Worm (Caenorhabditis elegans) whole organism, young adult: ENCODE data around the gene nhr-201.

Experiments
- B0261.1 ChIP-seq: sonication (generic microtip); optimal IDR thresholded peaks from 2 replicates; lab custom pipeline; 2016; ENCODE audit warnings: mild to moderate bottlenecking, missing genetic modification characterization, moderate library complexity, missing compliant biosample characterization
- ama-1 ChIP-seq, 3 experiments: fragments of 150-350 bp in 1 of 3; sonication (generic microtip) in 2 of 3; optimal IDR thresholded peaks; 2 replicates each; lab custom pipeline; 2014 to 2018; ENCODE audit warnings: missing biosample characterization in 2 of 3, missing genetic modification characterization in 2 of 3, missing genetic modification reagents in 2 of 3
- ekl-4 ChIP-seq: fragments of 200-800 bp; sonication (Bioruptor generic); IDR thresholded peaks from 2 replicates; pipeline ENCODE4 v1.3.6; 2022; ENCODE audit warnings: missing genetic modification reagents, missing genetic modification characterization, missing compliant biosample characterization
- him-1 ChIP-seq: sonication (generic microtip); optimal IDR thresholded peaks from 2 replicates; lab custom pipeline; 2016; ENCODE audit warnings: missing genotype, missing genetic modification reagents, missing genetic modification characterization, missing compliant biosample characterization
- hlh-26 ChIP-seq: fragments of 200-800 bp; sonication (Bioruptor generic); conservative IDR thresholded peaks from 2 replicates; pipeline ENCODE4 v1.3.6; 2022; ENCODE audit warnings: missing genetic modification reagents, missing genetic modification characterization, missing compliant biosample characterization
- lsy-27 ChIP-seq: sonication (generic microtip); optimal IDR thresholded peaks from 2 replicates; lab custom pipeline; 2017; ENCODE audit warnings: missing genetic modification characterization, mild to moderate bottlenecking, missing compliant biosample characterization, antibody characterized with exemption, missing genotype, borderline replicate concordance; ENCODE audit not compliant: insufficient read depth
- snpc-4 ChIP-seq, 5 experiments: fragments of 150-350 bp in 1 of 5; sonication (generic microtip) in 4 of 5; optimal IDR thresholded peaks; 2 replicates each; lab custom pipeline; 2014 to 2018; ENCODE audit warnings: missing genetic modification characterization in 5 of 5, missing biosample characterization in 3 of 5, antibody characterized with exemption in 2 of 5, mild to moderate bottlenecking in 2 of 5, missing compliant biosample characterization in 2 of 5, missing genotype in 2 of 5, moderate library complexity in 2 of 5, missing genetic modification reagents in 1 of 5
- ztf-22 ChIP-seq: fragments of 200-800 bp; sonication (Bioruptor generic); optimal IDR thresholded peaks from 2 replicates; lab custom pipeline; 2018; ENCODE audit warnings: mild to moderate bottlenecking, missing genetic modification characterization, moderate library complexity, missing compliant biosample characterization

- TF ChIP-seq B0261.1 (tag; lab: Kevin White, UChicago) (no peak), ama-1 (optimal IDR thresholded peaks at IDR 0.05; lab: Kevin White, UChicago) (no peak), ama-1 (GFP tag; optimal IDR thresholded peaks at IDR 0.05; lab: Kevin White, UChicago) (no peak), snpc-4 (GFP tag; optimal IDR thresholded peaks at IDR 0.05; lab: Kevin White, UChicago) (no peak), snpc-4 (tag; optimal IDR thresholded peaks at IDR 0.05; lab: Kevin White, UChicago) (no peak), hlh-26 (GFP tag; lab: Robert Waterston, UW) (no peak), lsy-27 (tag; lab: Kevin White, UChicago) (no peak), ztf-22 (no peak), ekl-4 (no peak), him-1 (no peak)
Measured at ce11 chrV:446574-446973, 18.1 kb upstream of the nhr-201 start, which contains the start of gene srh-34.
